Fruit fly (Drosophila melanogaster) whole organism, embryonic: Measurements from ENCODE around the gene DIP-alpha.

Experiments used
- B-H1 ChIP-seq: fragments of 200-800 bp; sonication (Bioruptor generic); IDR thresholded peaks from 3 replicates; pipeline ENCODE4 v1.3.6; 2022; ENCODE audit warnings: missing biosample characterization, missing genetic modification characterization
- BEAF-32 ChIP-seq: fragments of 200-800 bp; sonication (Bioruptor generic); optimal IDR thresholded peaks from 3 replicates; lab custom pipeline; 2017; ENCODE audit warnings: missing biosample characterization, missing genetic modification characterization, mild to moderate bottlenecking, moderate library complexity, missing genetic modification reagents
- Bgb ChIP-seq: fragments of 200-800 bp; sonication (Bioruptor generic); IDR thresholded peaks from 2 replicates; pipeline ENCODE4 v1.3.6; 2022; ENCODE audit warnings: missing biosample characterization, missing genetic modification characterization; ENCODE audit not compliant: partially characterized antibody
- CG10147 ChIP-seq: fragments of 200-800 bp; sonication (Bioruptor generic); optimal IDR thresholded peaks from 2 replicates; lab custom pipeline; 2019; ENCODE audit warnings: missing biosample characterization, mild to moderate bottlenecking, missing genetic modification characterization, moderate library complexity
- CG10267 ChIP-seq: fragments of 200-800 bp; sonication (Bioruptor generic); optimal IDR thresholded peaks from 2 replicates; lab custom pipeline; 2018; ENCODE audit warnings: missing biosample characterization, mild to moderate bottlenecking, missing genetic modification characterization, moderate library complexity
- CG10431 ChIP-seq: fragments of 200-800 bp; sonication (Bioruptor generic); optimal IDR thresholded peaks from 3 replicates; lab custom pipeline; 2018; ENCODE audit warnings: missing biosample characterization, mild to moderate bottlenecking, missing genetic modification characterization
- CG11398 ChIP-seq: fragments of 200-800 bp; sonication (Bioruptor generic); optimal IDR thresholded peaks from 2 replicates; lab custom pipeline; 2016; ENCODE audit warnings: missing biosample characterization, missing genetic modification characterization
- CG12236 ChIP-seq: fragments of 200-800 bp; sonication (Bioruptor generic); optimal IDR thresholded peaks from 2 replicates; lab custom pipeline; 2016; ENCODE audit warnings: missing biosample characterization, missing genetic modification characterization
- CG12659 ChIP-seq: fragments of 200-800 bp; sonication (Bioruptor generic); optimal IDR thresholded peaks from 3 replicates; lab custom pipeline; 2017; ENCODE audit warnings: mild to moderate bottlenecking, missing biosample characterization, missing genetic modification reagents, missing genetic modification characterization
- CG15696 ChIP-seq: fragments of 200-800 bp; sonication (Bioruptor generic); optimal IDR thresholded peaks from 2 replicates; lab custom pipeline; 2019; ENCODE audit warnings: missing biosample characterization, mild to moderate bottlenecking, missing genetic modification characterization, moderate library complexity
- CG17612 ChIP-seq: fragments of 200-800 bp; sonication (Bioruptor generic); IDR thresholded peaks from 2 replicates; pipeline ENCODE4 v1.3.6; 2022; ENCODE audit warnings: missing biosample characterization, missing genetic modification characterization
- CG31365 ChIP-seq: fragments of 200-800 bp; sonication (Bioruptor generic); optimal IDR thresholded peaks from 2 replicates; lab custom pipeline; 2018; ENCODE audit warnings: missing biosample characterization, mild to moderate bottlenecking, missing genetic modification characterization
- CG32767 ChIP-seq: fragments of 200-800 bp; sonication (Bioruptor generic); IDR thresholded peaks from 2 replicates; pipeline ENCODE4 v1.3.6; 2022; ENCODE audit warnings: missing biosample characterization, missing genetic modification characterization
- CG33213 ChIP-seq: fragments of 200-800 bp; sonication (Bioruptor generic); optimal IDR thresholded peaks from 3 replicates; lab custom pipeline; 2016; ENCODE audit warnings: missing biosample characterization, missing genetic modification characterization
- CG33557 ChIP-seq: fragments of 200-800 bp; sonication (Bioruptor generic); optimal IDR thresholded peaks from 2 replicates; lab custom pipeline; 2019; ENCODE audit warnings: missing biosample characterization, mild to moderate bottlenecking, missing genetic modification characterization, moderate library complexity
- CG4282 ChIP-seq: fragments of 200-800 bp; sonication (Bioruptor generic); optimal IDR thresholded peaks from 2 replicates; lab custom pipeline; 2016; ENCODE audit warnings: missing biosample characterization, missing genetic modification characterization
- CG4328 ChIP-seq: fragments of 200-800 bp; sonication (Bioruptor generic); optimal IDR thresholded peaks from 3 replicates; lab custom pipeline; 2017; ENCODE audit warnings: missing biosample characterization, missing genetic modification reagents, missing genetic modification characterization
- CG7987 ChIP-seq: fragments of 200-800 bp; sonication (Bioruptor generic); optimal IDR thresholded peaks from 2 replicates; lab custom pipeline; 2018; ENCODE audit warnings: missing biosample characterization, mild to moderate bottlenecking, missing genetic modification characterization, moderate library complexity
- CG8290 ChIP-seq, 3 experiments: fragments of 200-800 bp; sonication (Bioruptor generic); optimal IDR thresholded peaks; 2 replicates each; lab custom pipeline; 2016 to 2019; ENCODE audit warnings: missing biosample characterization in 3 of 3, missing genetic modification characterization in 3 of 3, mild to moderate bottlenecking in 2 of 3, moderate library complexity in 1 of 3
- CG8924 ChIP-seq: fragments of 200-800 bp; optimal IDR thresholded peaks from 3 replicates; lab custom pipeline; 2019; ENCODE audit warnings: missing biosample characterization, mild to moderate bottlenecking, missing genetic modification characterization, moderate library complexity
- CTCF ChIP-seq: fragments of 200-800 bp; sonication (Bioruptor generic); optimal IDR thresholded peaks from 2 replicates; lab custom pipeline; 2017; ENCODE audit warnings: missing biosample characterization, mild to moderate bottlenecking, missing genetic modification characterization, moderate library complexity
- Dref ChIP-seq: fragments of 200-800 bp; sonication (Bioruptor generic); IDR thresholded peaks from 2 replicates; pipeline ENCODE4 v1.3.6; 2022; ENCODE audit warnings: missing biosample characterization, missing genetic modification characterization
- Eip74EF ChIP-seq, 2 experiments: fragments of 200-800 bp in 1 of 2; fragments of >200 bp in 1 of 2; sonication (Bioruptor generic) in 1 of 2; optimal IDR thresholded peaks; 2 replicates each; lab custom pipeline; 2017 to 2019; ENCODE audit warnings: missing biosample characterization in 2 of 2, missing genetic modification characterization in 2 of 2, mild to moderate bottlenecking in 1 of 2, moderate library complexity in 1 of 2
- HmgZ ChIP-seq: fragments of 200-800 bp; sonication (Bioruptor generic); optimal IDR thresholded peaks from 2 replicates; lab custom pipeline; 2018; ENCODE audit warnings: missing biosample characterization, mild to moderate bottlenecking, missing genetic modification characterization
- Hmr ChIP-seq: fragments of 200-800 bp; sonication (Bioruptor generic); optimal IDR thresholded peaks from 3 replicates; lab custom pipeline; 2017; ENCODE audit warnings: mild to moderate bottlenecking, missing biosample characterization, missing genetic modification reagents, missing genetic modification characterization
- Hmx ChIP-seq: fragments of 200-800 bp; sonication (Bioruptor generic); optimal IDR thresholded peaks from 2 replicates; lab custom pipeline; 2016; ENCODE audit warnings: missing biosample characterization, missing genetic modification characterization
- Jarid2 ChIP-seq: fragments of 200-800 bp; sonication (Bioruptor generic); optimal IDR thresholded peaks from 3 replicates; lab custom pipeline; 2017; ENCODE audit warnings: mild to moderate bottlenecking, missing biosample characterization, missing genetic modification reagents, missing genetic modification characterization
- Lhr ChIP-seq: fragments of 200-800 bp; sonication (Bioruptor generic); optimal IDR thresholded peaks from 3 replicates; lab custom pipeline; 2017; ENCODE audit warnings: mild to moderate bottlenecking, missing biosample characterization, missing genetic modification reagents, missing genetic modification characterization
- Med ChIP-seq: fragments of 200-800 bp; sonication (Bioruptor generic); peaks from one replicate; lab custom pipeline; 2016; ENCODE audit warnings: missing biosample characterization, missing genetic modification characterization, mild to moderate bottlenecking, inconsistent platforms, moderate library complexity
- Pdp1 ChIP-seq, 2 experiments: fragments of 200-800 bp; sonication (Bioruptor generic); optimal IDR thresholded peaks; 3 replicates each; lab custom pipeline; 2016; ENCODE audit warnings: missing biosample characterization in 2 of 2, missing genetic modification characterization in 2 of 2, mild to moderate bottlenecking in 1 of 2, moderate library complexity in 1 of 2
- Sry-δ ChIP-seq: fragments of 200-800 bp; sonication (Bioruptor generic); optimal IDR thresholded peaks from 2 replicates; lab custom pipeline; 2016; ENCODE audit warnings: missing biosample characterization, missing genetic modification characterization
- Stat92E ChIP-seq, 3 experiments: fragments of >200 bp in 2 of 3; fragments of 200-800 bp in 1 of 3; sonication (Bioruptor generic) in 1 of 3; optimal IDR thresholded peaks; 2 replicates each; lab custom pipeline; 2017 to 2019; ENCODE audit warnings: missing biosample characterization in 3 of 3, missing genetic modification characterization in 3 of 3, mild to moderate bottlenecking in 1 of 3, moderate library complexity in 1 of 3
- TFAM ChIP-seq: fragments of 200-800 bp; sonication (Bioruptor generic); optimal IDR thresholded peaks from 2 replicates; lab custom pipeline; 2017; ENCODE audit warnings: missing biosample characterization, missing genetic modification characterization, inconsistent platforms
- ash1 ChIP-seq: fragments of 200-800 bp; sonication (Bioruptor generic); optimal IDR thresholded peaks from 2 replicates; lab custom pipeline; 2018; ENCODE audit warnings: missing biosample characterization, mild to moderate bottlenecking, missing genetic modification characterization
- eve ChIP-seq, 2 experiments: fragments of >200 bp; optimal IDR thresholded peaks; 2 replicates each; lab custom pipeline; 2017; ENCODE audit warnings: missing biosample characterization in 2 of 2, missing genetic modification characterization in 2 of 2
- ftz-f1 ChIP-seq: fragments of 200-800 bp; sonication (Bioruptor generic); optimal IDR thresholded peaks from 2 replicates; lab custom pipeline; 2016; ENCODE audit warnings: missing biosample characterization, missing genetic modification characterization
- grn ChIP-seq: fragments of 200-800 bp; sonication (Bioruptor generic); optimal IDR thresholded peaks from 3 replicates; lab custom pipeline; 2017; ENCODE audit warnings: missing biosample characterization, missing genetic modification characterization
- lab ChIP-seq: fragments of 200-800 bp; sonication (Bioruptor generic); optimal IDR thresholded peaks from 3 replicates; lab custom pipeline; 2017; ENCODE audit warnings: missing biosample characterization, missing genetic modification characterization, mild to moderate bottlenecking, moderate library complexity, missing genetic modification reagents
- mld ChIP-seq: fragments of 200-800 bp; sonication (Bioruptor generic); IDR thresholded peaks from 3 replicates; pipeline ENCODE4 v1.3.6; 2022; ENCODE audit warnings: missing biosample characterization, missing genetic modification characterization; ENCODE audit not compliant: partially characterized antibody
- org-1 ChIP-seq: fragments of 200-800 bp; sonication (Bioruptor generic); optimal IDR thresholded peaks from 2 replicates; lab custom pipeline; 2017; ENCODE audit warnings: missing biosample characterization, missing genetic modification characterization
- pzg ChIP-seq: fragments of 200-800 bp; sonication (Bioruptor generic); optimal IDR thresholded peaks from 3 replicates; lab custom pipeline; 2018; ENCODE audit warnings: missing biosample characterization, mild to moderate bottlenecking, missing genetic modification characterization, moderate library complexity
- toy ChIP-seq: fragments of 200-800 bp; sonication (Bioruptor generic); IDR thresholded peaks from 2 replicates; pipeline ENCODE4 v1.3.6; 2022; ENCODE audit warnings: missing biosample characterization, missing genetic modification characterization
- vvl ChIP-seq: fragments of 200-800 bp; sonication (Bioruptor generic); IDR thresholded peaks from 2 replicates; pipeline ENCODE4 v1.3.6; 2022; ENCODE audit warnings: missing biosample characterization, missing genetic modification characterization
- wek ChIP-seq: fragments of 200-800 bp; sonication (Bioruptor generic); optimal IDR thresholded peaks from 3 replicates; lab custom pipeline; 2018; ENCODE audit warnings: missing biosample characterization, mild to moderate bottlenecking, missing genetic modification characterization, moderate library complexity

DIP-alpha gene

dm6 chrX:3570249-3570648 is 1.2 kb downstream of the DIP-alpha start (continued):
- TF ChIP-seq CG31365 (tag; lab: Kevin White, UChicago), result no peak
- TF ChIP-seq CG12236 (GFP tag; lab: Kevin White, UChicago), result no peak
- TF ChIP-seq ftz-f1, result peak; percentile 60
- no peak for TF ChIP-seq CG7987 (GFP tag; lab: Kevin White, UChicago)
- TF ChIP-seq Eip74EF (GFP tag; optimal IDR thresholded peaks at IDR 0.05; lab: Kevin White, UChicago), result no peak
- TF ChIP-seq CG12659 (GFP tag; lab: Kevin White, UChicago), result peak; percentile 2
- no peak for TF ChIP-seq CG10431 (GFP tag; lab: Kevin White, UChicago)
- no peak for TF ChIP-seq B-H1 (GFP tag; lab: Robert Waterston, UW)
- TF ChIP-seq Dref (GFP tag; lab: Robert Waterston, UW), result no peak
- peak in 1 of 2 experiments; percentile 7 for TF ChIP-seq eve (GFP tag; optimal IDR thresholded peaks at IDR 0.05; lab: Kevin White, UChicago)
- no peak for TF ChIP-seq CG4328 (GFP tag; lab: Kevin White, UChicago)
- TF ChIP-seq Stat92E (GFP tag; optimal IDR thresholded peaks at IDR 0.05; lab: Kevin White, UChicago), result no peak
- TF ChIP-seq toy, result no peak
- peak; percentile 37 for TF ChIP-seq Med
- peak; percentile 13 for TF ChIP-seq CG10147
- TF ChIP-seq CTCF (GFP tag; lab: Kevin White, UChicago), result peak; percentile 77
- TF ChIP-seq Pdp1 (GFP tag; optimal IDR thresholded peaks at IDR 0.05; lab: Kevin White, UChicago), result peak in 1 of 2 experiments; percentile 30
- TF ChIP-seq CG32767 (GFP tag; lab: Robert Waterston, UW), result no peak
- TF ChIP-seq Bgb (GFP tag; lab: Robert Waterston, UW), result peak; percentile 32; the same call in 1 of the 2 replicates
- TF ChIP-seq Sry-δ, result peak; percentile 38
- TF ChIP-seq CG10267 (tag; lab: Kevin White, UChicago), result no peak
- 0 out of 2 replicates have a peak, but pooled peaks have one; percentile 16 for TF ChIP-seq vvl
- TF ChIP-seq wek (GFP tag; lab: Kevin White, UChicago), result no peak
- no peak for TF ChIP-seq mld (GFP tag; lab: Robert Waterston, UW)
- peak; percentile 100 for TF ChIP-seq CG17612
- no peak for TF ChIP-seq Hmx (GFP tag; lab: Kevin White, UChicago)
- TF ChIP-seq lab (GFP tag; lab: Kevin White, UChicago), result no peak
- no peak for TF ChIP-seq TFAM (GFP tag; lab: Kevin White, UChicago)
- no peak for TF ChIP-seq CG11398 (GFP tag; lab: Kevin White, UChicago)
- no peak for TF ChIP-seq Jarid2
- no peak for TF ChIP-seq CG15696 (tag; lab: Kevin White, UChicago)
- TF ChIP-seq BEAF-32 (GFP tag; lab: Kevin White, UChicago), result peak; percentile 46
- no peak for TF ChIP-seq CG4282 (GFP tag; lab: Kevin White, UChicago)
- TF ChIP-seq Hmr (GFP tag; lab: Kevin White, UChicago), result peak; percentile 42
- peak; percentile 29 for TF ChIP-seq pzg
- TF ChIP-seq HmgZ (tag; lab: Kevin White, UChicago), result peak; percentile 54
- no peak for TF ChIP-seq CG8924 (tag; lab: Kevin White, UChicago)
- TF ChIP-seq CG33213 (GFP tag; lab: Kevin White, UChicago), result no peak
- peak; percentile 41 for TF ChIP-seq Lhr
- TF ChIP-seq grn (GFP tag; lab: Kevin White, UChicago), result no peak
- TF ChIP-seq CG33557 (GFP tag; lab: Kevin White, UChicago), result no peak
- peak; percentile 90 for TF ChIP-seq CG8290 (GFP tag; optimal IDR thresholded peaks at IDR 0.05; lab: Kevin White, UChicago)
- TF ChIP-seq CG8290 (tag; optimal IDR thresholded peaks at IDR 0.05; lab: Kevin White, UChicago), result peak; percentile 88 to 96
- TF ChIP-seq org-1 (GFP tag; lab: Kevin White, UChicago), result no peak
- TF ChIP-seq ash1, result no peak
